Worm (Caenorhabditis elegans) whole organism, mixed stage, embryonic: Measurements from ENCODE around the gene gld-3.

ENCODE experiments used
- M03D4.4 ChIP-seq: sonication (generic microtip); optimal IDR thresholded peaks from 2 replicates; lab custom pipeline; 2017; ENCODE audit warnings: mild to moderate bottlenecking, missing genetic modification characterization, missing compliant biosample characterization
- bed-3 ChIP-seq: fragments of 200-800 bp; sonication (Bioruptor generic); optimal IDR thresholded peaks from 3 replicates; lab custom pipeline; 2018; ENCODE audit warnings: mild to moderate bottlenecking, missing genetic modification characterization, moderate library complexity, missing compliant biosample characterization
- blmp-1 ChIP-seq: fragments of 150-350 bp; optimal IDR thresholded peaks from 2 replicates; lab custom pipeline; 2014; ENCODE audit warnings: missing biosample characterization, missing genetic modification characterization
- ceh-39 ChIP-seq: fragments of 150-350 bp; optimal IDR thresholded peaks from 2 replicates; lab custom pipeline; 2014; ENCODE audit warnings: missing biosample characterization, missing genetic modification characterization
- ceh-43 ChIP-seq: fragments of 200-800 bp; sonication (Bioruptor generic); optimal IDR thresholded peaks from 2 replicates; lab custom pipeline; 2018; ENCODE audit warnings: mild to moderate bottlenecking, missing genetic modification characterization, moderate library complexity, missing compliant biosample characterization
- ceh-83 ChIP-seq: fragments of 200-800 bp; sonication (Bioruptor generic); optimal IDR thresholded peaks from 2 replicates; lab custom pipeline; 2018; ENCODE audit warnings: mild to moderate bottlenecking, missing genetic modification characterization, missing compliant biosample characterization
- ces-1 ChIP-seq: fragments of 150-350 bp; optimal IDR thresholded peaks from 2 replicates; lab custom pipeline; 2014; ENCODE audit warnings: missing biosample characterization, missing genetic modification reagents, missing genetic modification characterization
- cnd-1 ChIP-seq: fragments of 200-800 bp; sonication (Bioruptor generic); optimal IDR thresholded peaks from 2 replicates; lab custom pipeline; 2018; ENCODE audit warnings: mild to moderate bottlenecking, missing genetic modification characterization, missing compliant biosample characterization
- drap-1 ChIP-seq: fragments of 200-800 bp; sonication (Bioruptor generic); optimal IDR thresholded peaks from 3 replicates; lab custom pipeline; 2018; ENCODE audit warnings: mild to moderate bottlenecking, missing genetic modification characterization, missing compliant biosample characterization
- elt-1 ChIP-seq: sonication (generic microtip); optimal IDR thresholded peaks from 2 replicates; lab custom pipeline; 2017; ENCODE audit warnings: missing genetic modification characterization, mild to moderate bottlenecking, missing compliant biosample characterization, antibody characterized with exemption, moderate library complexity, borderline replicate concordance; ENCODE audit not compliant: insufficient read depth
- elt-3 ChIP-seq: fragments of 150-350 bp; optimal IDR thresholded peaks from 2 replicates; lab custom pipeline; 2014; ENCODE audit warnings: missing biosample characterization, missing genetic modification characterization
- flh-1 ChIP-seq: fragments of 200-800 bp; sonication (Bioruptor generic); optimal IDR thresholded peaks from 2 replicates; lab custom pipeline; 2018; ENCODE audit warnings: mild to moderate bottlenecking, missing genetic modification characterization, moderate library complexity, missing compliant biosample characterization
- ham-2 ChIP-seq: fragments of 200-800 bp; sonication (Bioruptor generic); optimal IDR thresholded peaks from 2 replicates; lab custom pipeline; 2018; ENCODE audit warnings: mild to moderate bottlenecking, missing genetic modification characterization, missing compliant biosample characterization
- hlh-1 ChIP-seq: fragments of 150-350 bp; optimal IDR thresholded peaks from 2 replicates; lab custom pipeline; 2014; ENCODE audit warnings: missing biosample characterization, missing genetic modification reagents, missing genetic modification characterization
- lin-13 ChIP-seq: fragments of 150-350 bp; optimal IDR thresholded peaks from 2 replicates; lab custom pipeline; 2014; ENCODE audit warnings: missing biosample characterization, missing genetic modification characterization
- lin-32 ChIP-seq: fragments of 200-800 bp; sonication (Bioruptor generic); optimal IDR thresholded peaks from 2 replicates; lab custom pipeline; 2018; ENCODE audit warnings: mild to moderate bottlenecking, missing genetic modification characterization, missing compliant biosample characterization
- lsy-2 ChIP-seq: fragments of 150-350 bp; optimal IDR thresholded peaks from 2 replicates; lab custom pipeline; 2014; ENCODE audit warnings: missing biosample characterization, missing genetic modification characterization
- mab-5 ChIP-seq: fragments of 150-350 bp; optimal IDR thresholded peaks from 2 replicates; lab custom pipeline; 2014; ENCODE audit warnings: missing biosample characterization, missing genetic modification characterization
- mep-1 ChIP-seq: fragments of 150-350 bp; optimal IDR thresholded peaks from 2 replicates; lab custom pipeline; 2017; ENCODE audit warnings: missing biosample characterization, missing genetic modification reagents, missing genetic modification characterization, inconsistent platforms
- mls-2 ChIP-seq: sonication (generic microtip); optimal IDR thresholded peaks from 2 replicates; lab custom pipeline; 2016; ENCODE audit warnings: mild to moderate bottlenecking, missing genetic modification characterization, moderate library complexity, missing compliant biosample characterization
- nhr-12 ChIP-seq: fragments of 150-350 bp; optimal IDR thresholded peaks from 2 replicates; lab custom pipeline; 2014; ENCODE audit warnings: missing biosample characterization, missing genetic modification characterization
- nhr-2 ChIP-seq: fragments of 150-350 bp; optimal IDR thresholded peaks from 2 replicates; lab custom pipeline; 2014; ENCODE audit warnings: missing biosample characterization, missing genetic modification characterization
- nhr-237 ChIP-seq: fragments of 150-350 bp; optimal IDR thresholded peaks from 2 replicates; lab custom pipeline; 2014; ENCODE audit warnings: missing biosample characterization, missing genetic modification characterization
- nhr-28 ChIP-seq: fragments of 150-350 bp; optimal IDR thresholded peaks from 2 replicates; lab custom pipeline; 2014; ENCODE audit warnings: missing biosample characterization, missing genetic modification characterization
- nhr-76 ChIP-seq: sonication (generic microtip); optimal IDR thresholded peaks from 2 replicates; lab custom pipeline; 2017; ENCODE audit warnings: missing biosample characterization, missing genetic modification characterization
- pha-4 ChIP-seq: fragments of 150-350 bp; optimal IDR thresholded peaks from 2 replicates; lab custom pipeline; 2018; ENCODE audit warnings: missing biosample characterization, missing genetic modification reagents, missing genetic modification characterization
- sem-2 ChIP-seq: fragments of 200-800 bp; sonication (Bioruptor generic); optimal IDR thresholded peaks from 2 replicates; lab custom pipeline; 2018; ENCODE audit warnings: mild to moderate bottlenecking, missing genetic modification characterization, missing compliant biosample characterization
- snpc-4 ChIP-seq: fragments of 150-350 bp; optimal IDR thresholded peaks from 2 replicates; lab custom pipeline; 2014; ENCODE audit warnings: missing biosample characterization, missing genetic modification characterization
- sptf-1 ChIP-seq: sonication (generic microtip); optimal IDR thresholded peaks from 2 replicates; lab custom pipeline; 2017; ENCODE audit warnings: mild to moderate bottlenecking, missing genetic modification characterization, moderate library complexity, missing compliant biosample characterization
- tbx-8 ChIP-seq: fragments of 200-800 bp; sonication (Bioruptor generic); optimal IDR thresholded peaks from 2 replicates; lab custom pipeline; 2018; ENCODE audit warnings: mild to moderate bottlenecking, missing genetic modification characterization, moderate library complexity, missing compliant biosample characterization
- unc-120 ChIP-seq: sonication (generic microtip); optimal IDR thresholded peaks from 2 replicates; lab custom pipeline; 2017; ENCODE audit warnings: missing genetic modification characterization, missing compliant biosample characterization; ENCODE audit not compliant: poor library complexity, severe bottlenecking
- unc-39 ChIP-seq: fragments of 150-350 bp; optimal IDR thresholded peaks from 2 replicates; lab custom pipeline; 2014; ENCODE audit warnings: missing biosample characterization, missing genetic modification characterization
- unc-62 ChIP-seq: fragments of 150-350 bp; optimal IDR thresholded peaks from 2 replicates; lab custom pipeline; 2014; ENCODE audit warnings: missing biosample characterization, missing genetic modification reagents, missing genetic modification characterization
- zip-8 ChIP-seq: fragments of 150-350 bp; optimal IDR thresholded peaks from 2 replicates; lab custom pipeline; 2014; ENCODE audit warnings: missing biosample characterization, missing genetic modification characterization
- ztf-11 ChIP-seq: fragments of 150-350 bp; optimal IDR thresholded peaks from 2 replicates; lab custom pipeline; 2014; ENCODE audit warnings: missing biosample characterization, missing genetic modification characterization

gld-3 gene

ce11 chrII:7146240-7146639 is 13.8 kb downstream of the gld-3 start:
- TF ChIP-seq snpc-4 (tag; lab: Kevin White, UChicago): no peak
- no peak for TF ChIP-seq elt-1 (tag; lab: Kevin White, UChicago)
- TF ChIP-seq lin-13 (tag; lab: Kevin White, UChicago): no peak
- TF ChIP-seq unc-39: no peak
- TF ChIP-seq flh-1 (GFP tag; lab: Kevin White, UChicago): no peak
- no peak for TF ChIP-seq blmp-1 (tag; lab: Kevin White, UChicago)
- TF ChIP-seq ceh-43: no peak
- no peak for TF ChIP-seq nhr-2 (tag; lab: Kevin White, UChicago)
- TF ChIP-seq nhr-237: no peak
- TF ChIP-seq pha-4 (tag; lab: Kevin White, UChicago): no peak
- TF ChIP-seq bed-3 (GFP tag; lab: Kevin White, UChicago): no peak
- TF ChIP-seq cnd-1: no peak

ce11 chrII:7147550-7147949 is 15.1 kb downstream of the gld-3 start:
- peak; percentile 51 for TF ChIP-seq nhr-237
- no peak for TF ChIP-seq ceh-83 (GFP tag; lab: Kevin White, UChicago)
- TF ChIP-seq bed-3 (GFP tag; lab: Kevin White, UChicago): no peak
- TF ChIP-seq hlh-1 (tag; lab: Kevin White, UChicago): no peak
- peak; percentile 72 for TF ChIP-seq lsy-2 (tag; lab: Kevin White, UChicago)
- peak; percentile 49 for TF ChIP-seq ces-1 (GFP tag; lab: Kevin White, UChicago)

- TF ChIP-seq tbx-8 (GFP tag; lab: Kevin White, UChicago) (no peak), ceh-43 (no peak), mep-1 (tag; lab: Kevin White, UChicago) (no peak), bed-3 (GFP tag; lab: Kevin White, UChicago) (no peak), cnd-1 (no peak), blmp-1 (tag; lab: Kevin White, UChicago) (no peak), unc-120 (tag; lab: Kevin White, UChicago) (no peak), ceh-39 (tag; lab: Kevin White, UChicago) (no peak), lsy-2 (tag; lab: Kevin White, UChicago) (no peak), elt-3 (tag; lab: Kevin White, UChicago) (no peak), unc-62 (GFP tag; lab: Kevin White, UChicago) (no peak), lin-13 (tag; lab: Kevin White, UChicago) (no peak), snpc-4 (tag; lab: Kevin White, UChicago) (no peak), ztf-11 (tag; lab: Kevin White, UChicago) (no peak), nhr-2 (tag; lab: Kevin White, UChicago) (no peak), pha-4 (tag; lab: Kevin White, UChicago) (no peak), sem-2 (GFP tag; lab: Kevin White, UChicago) (no peak), drap-1 (no peak), M03D4.4 (no peak)
- TF ChIP-seq, all 35 proteins: peak for 0
Measured at ce11 chrII:7148099-7148498, 15.7 kb downstream of the gld-3 start, which contains the start of gene T07F8.1. T07F8.1 (plus strand) TSS chrII:7148399.

ce11 chrII:7151969-7152631 is 19.7 kb downstream of the gld-3 start, which contains the start of gene fust-1:
fust-1 (plus strand) TSS chrII:7152581.
- TF ChIP-seq lsy-2 (tag; lab: Kevin White, UChicago): peak; percentile 93
- TF ChIP-seq elt-3 (tag; lab: Kevin White, UChicago): peak; percentile 31
- TF ChIP-seq ceh-83 (GFP tag; lab: Kevin White, UChicago): peak; percentile 42
- peak; percentile 20 for TF ChIP-seq lin-32 (GFP tag; lab: Kevin White, UChicago)
- peak; percentile 74 for TF ChIP-seq ces-1 (GFP tag; lab: Kevin White, UChicago)
- TF ChIP-seq lin-13 (tag; lab: Kevin White, UChicago): peak; percentile 94
- TF ChIP-seq nhr-2 (tag; lab: Kevin White, UChicago): peak; percentile 66
- TF ChIP-seq sem-2 (GFP tag; lab: Kevin White, UChicago): peak; percentile 52
- peak; percentile 32 for TF ChIP-seq blmp-1 (tag; lab: Kevin White, UChicago)
- TF ChIP-seq mls-2: peak; percentile 82
- TF ChIP-seq M03D4.4: peak; percentile 74
- TF ChIP-seq unc-120 (tag; lab: Kevin White, UChicago): peak; percentile 37
- peak; percentile 32 for TF ChIP-seq ztf-11 (tag; lab: Kevin White, UChicago)
- no peak for TF ChIP-seq ham-2 (GFP tag; lab: Kevin White, UChicago)
- peak; percentile 92 for TF ChIP-seq nhr-237
- no peak for TF ChIP-seq nhr-28 (tag; lab: Kevin White, UChicago)
- TF ChIP-seq tbx-8 (GFP tag; lab: Kevin White, UChicago): peak; percentile 19
- peak; percentile 71 for TF ChIP-seq cnd-1
- no peak for TF ChIP-seq elt-1 (tag; lab: Kevin White, UChicago)
- TF ChIP-seq unc-62 (GFP tag; lab: Kevin White, UChicago): peak; percentile 14
- TF ChIP-seq hlh-1 (tag; lab: Kevin White, UChicago): peak; percentile 43
- peak; percentile 48 for TF ChIP-seq ceh-39 (tag; lab: Kevin White, UChicago)
- TF ChIP-seq nhr-12 (tag; lab: Kevin White, UChicago): peak; percentile 36
- TF ChIP-seq nhr-76 (tag; lab: Kevin White, UChicago): no peak
- TF ChIP-seq unc-39: no peak
- TF ChIP-seq snpc-4 (tag; lab: Kevin White, UChicago): no peak
- TF ChIP-seq ceh-43: peak; percentile 68
- TF ChIP-seq flh-1 (GFP tag; lab: Kevin White, UChicago): no peak
- no peak for TF ChIP-seq zip-8 (tag; lab: Kevin White, UChicago)
- peak; percentile 75 for TF ChIP-seq drap-1
- TF ChIP-seq pha-4 (tag; lab: Kevin White, UChicago): peak; percentile 97
- TF ChIP-seq mab-5 (tag; lab: Kevin White, UChicago): no peak
- TF ChIP-seq bed-3 (GFP tag; lab: Kevin White, UChicago): peak; percentile 32
- peak; percentile 98 for TF ChIP-seq mep-1 (tag; lab: Kevin White, UChicago)
- peak; percentile 87 for TF ChIP-seq sptf-1 (tag; lab: Kevin White, UChicago)
